Fruit fly (Drosophila melanogaster) whole organism, larva: ENCODE measurements around the gene Ssb-c31a.

Source experiments
- noc ChIP-seq: fragments of 200-800 bp; sonication (Bioruptor generic); optimal IDR thresholded peaks from 3 replicates; lab custom pipeline; 2019; ENCODE audit warnings: missing biosample characterization, mild to moderate bottlenecking, missing genetic modification characterization, moderate library complexity

Gene Ssb-c31a

dm6 chr2L:8239032-8239650 is 28.0 kb downstream of the Ssb-c31a start:
- peak; percentile 30 for TF ChIP-seq noc (tag; lab: Kevin White, UChicago)

- no peak for TF ChIP-seq noc (tag; lab: Kevin White, UChicago)
Measured at dm6 chr2L:8239712-8240245, 28.6 kb downstream of the Ssb-c31a start, which contains the start of gene Pvr. Gene Pvr (minus strand): TSS chr2L:8239878.

dm6 chr2L:8241700-8242099 is 30.6 kb downstream of the Ssb-c31a start, which contains the start of gene Spn28F:
Gene Spn28F (minus strand): TSS chr2L:8241800.
- TF ChIP-seq noc (tag; lab: Kevin White, UChicago), result no peak

DNA sequence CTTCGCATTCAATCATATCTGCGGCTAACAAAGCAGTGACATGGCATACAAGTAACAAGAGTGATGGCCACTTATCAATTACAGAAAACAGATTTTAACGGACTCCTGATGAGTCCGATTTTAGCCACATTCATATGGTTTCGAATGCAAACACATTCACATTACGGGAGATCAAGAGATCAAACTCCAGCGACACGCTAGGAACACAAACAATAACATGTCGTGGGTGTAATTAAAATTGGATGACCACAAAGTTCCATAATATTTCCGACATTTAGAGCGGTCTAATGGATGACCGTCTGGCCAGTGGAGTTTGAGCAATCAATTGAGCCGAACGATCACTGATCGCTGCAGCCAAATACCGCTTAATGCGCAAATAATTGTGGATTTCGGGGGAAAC is 31.0 kb downstream of the Ssb-c31a start, which contains the start of gene CG14277:
Gene CG14277 (plus strand): TSS at position 301 of the 400 bp plus-strand sequence.
- TF ChIP-seq noc (tag; lab: Kevin White, UChicago), result no peak

- no peak for TF ChIP-seq noc (tag; lab: Kevin White, UChicago)
Measured at dm6 chr2L:8243903-8244302, 32.8 kb downstream of the Ssb-c31a start, which contains the start of gene CG43057. Gene CG43057 (minus strand): TSS chr2L:8244003.

dm6 chr2L:8255406-8255805 is 44.3 kb downstream of the Ssb-c31a start:
- TF ChIP-seq noc (tag; lab: Kevin White, UChicago), result peak; percentile 80

DNA sequence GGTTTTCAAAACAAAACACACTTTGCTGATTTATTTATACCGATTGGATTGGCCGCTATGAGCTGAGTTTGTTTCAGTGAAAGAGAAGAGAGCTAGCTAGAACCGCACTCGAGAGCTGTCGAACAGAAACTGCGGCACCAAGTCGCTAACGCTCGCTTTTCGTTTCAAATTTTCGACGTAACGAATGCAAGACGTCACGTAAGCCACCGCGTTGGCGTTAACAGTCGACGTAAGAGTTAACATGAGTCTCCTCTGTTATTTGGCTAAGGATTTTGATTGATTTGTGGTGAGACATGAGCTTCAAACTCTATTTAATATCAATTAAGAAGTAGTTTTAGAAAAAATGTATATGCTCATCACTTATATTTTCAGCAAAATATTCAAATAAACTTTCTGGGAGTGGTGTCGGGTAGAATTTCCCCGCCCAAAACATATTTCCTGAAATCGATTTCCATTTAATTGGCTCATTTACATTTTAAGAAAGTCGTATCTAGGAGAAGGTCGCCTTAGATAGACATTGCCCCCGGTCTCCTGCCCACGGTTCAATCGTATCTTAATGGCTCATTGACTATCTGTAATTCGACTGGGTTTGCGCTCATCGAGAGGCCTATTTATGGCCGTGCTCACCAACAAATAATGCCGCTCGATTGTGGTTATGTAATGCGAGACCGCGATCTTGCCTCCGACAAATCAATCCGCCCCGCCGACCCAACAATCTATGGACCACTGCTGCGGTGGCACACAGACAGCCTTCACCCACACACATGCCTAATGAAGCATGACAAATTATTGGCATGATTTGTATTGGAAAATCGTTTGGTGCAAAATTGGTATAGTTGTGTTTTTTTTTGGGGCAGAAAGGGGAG is 46.5 kb downstream of the Ssb-c31a start, which contains the start of gene CG8086:
Gene CG8086 (minus strand): TSS at position 102 of the 866 bp plus-strand sequence.
- no peak for TF ChIP-seq noc (tag; lab: Kevin White, UChicago)
